Fruit fly (Drosophila melanogaster): ENCODE measurements around the gene rgn.

Gene rgn

DNA sequence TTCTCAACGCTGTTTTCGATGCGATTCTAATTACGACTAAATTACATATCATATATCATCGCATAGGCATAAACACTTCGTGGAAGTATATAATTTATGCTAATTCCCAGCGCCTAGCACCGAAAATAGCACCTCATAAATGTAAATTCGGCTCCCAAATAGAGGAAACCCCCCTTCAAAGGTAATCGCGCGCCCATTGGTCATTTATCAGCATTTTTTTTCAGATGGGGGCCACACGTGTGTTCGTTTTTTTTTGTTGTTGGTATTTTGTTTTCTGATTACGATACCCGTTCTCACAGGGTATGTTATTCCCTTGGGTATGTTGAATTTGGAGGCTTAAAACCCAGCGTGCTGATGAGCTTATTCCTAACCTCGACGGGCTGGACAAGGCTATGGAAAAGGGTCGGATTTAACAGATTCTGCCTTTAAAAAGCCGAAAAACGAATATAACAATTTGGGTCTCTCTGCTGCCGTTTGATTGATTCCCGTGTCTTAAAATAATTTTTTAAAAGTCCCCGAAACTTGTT, 34.7 kb downstream of the rgn start:
- TF ChIP-seq OdsH (GFP tag; optimal IDR thresholded peaks at IDR 0.05) (no peak), Eip78C (GFP tag) (no peak), eg (GFP tag; IDR thresholded peaks at IDR 0.05) (no peak), salr (GFP tag; optimal IDR thresholded peaks at IDR 0.05) (no peak), Smox (GFP tag; optimal IDR thresholded peaks at IDR 0.05) (no peak), CG34406 (GFP tag; optimal IDR thresholded peaks at IDR 0.05) (no peak), CG11294 (GFP tag; IDR thresholded peaks at IDR 0.05) (no peak), CG8119 (GFP tag; IDR thresholded peaks at IDR 0.05) (no peak), Hr38 (GFP tag; optimal IDR thresholded peaks at IDR 0.05) (no peak), svp (GFP tag) (no peak), dsx (GFP tag; optimal IDR thresholded peaks at IDR 0.05; ENCODE audit: poor library complexity, severe bottlenecking) (no peak), CG1621 (tag; optimal IDR thresholded peaks at IDR 0.05) (no peak), CG6276 (GFP tag; optimal IDR thresholded peaks at IDR 0.05) (no peak), cyc (GFP tag; optimal IDR thresholded peaks at IDR 0.05) (no peak), ss (GFP tag; optimal IDR thresholded peaks at IDR 0.05) (no peak), Sox102F (GFP tag; optimal IDR thresholded peaks at IDR 0.05) (no peak), CG8319 (GFP tag; optimal IDR thresholded peaks at IDR 0.05) (no peak), net (GFP tag; optimal IDR thresholded peaks at IDR 0.05) (no peak), CG6792 (GFP tag; optimal IDR thresholded peaks at IDR 0.05) (no peak), CG3919 (GFP tag; optimal IDR thresholded peaks at IDR 0.05) (no peak)

DNA sequence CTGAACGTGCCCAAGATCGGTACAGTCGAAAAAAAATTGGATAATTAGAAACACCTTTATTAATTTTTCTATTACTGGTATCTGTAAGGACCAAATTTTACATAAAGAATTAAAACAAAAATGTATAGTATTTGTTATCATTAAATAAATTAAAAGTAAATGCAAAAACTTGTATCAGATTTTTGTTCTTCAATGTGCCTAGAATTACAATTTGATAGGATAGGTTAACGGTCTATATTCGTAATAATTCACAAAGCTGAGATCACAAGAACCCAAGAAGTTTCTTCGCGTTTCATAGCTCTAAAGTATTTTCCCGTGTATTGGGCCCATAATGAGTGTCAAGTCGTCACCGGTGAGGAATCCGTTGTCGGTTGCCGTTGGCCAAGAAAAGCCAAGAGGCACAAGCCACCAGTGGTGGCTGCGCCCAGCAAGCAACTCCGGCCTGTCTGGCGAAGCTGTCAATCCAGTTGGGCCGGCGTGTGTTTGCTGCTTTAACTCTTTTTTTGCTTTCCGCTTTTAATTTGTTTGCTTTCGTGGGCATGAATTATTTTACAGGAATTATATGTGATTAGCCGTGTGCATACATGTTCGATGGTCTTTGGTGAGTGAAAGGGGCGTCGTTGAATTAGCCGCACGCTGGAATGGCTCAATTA, 35.7 kb downstream of the rgn start:
- TF ChIP-seq CG3032 (tag; optimal IDR thresholded peaks at IDR 0.05), result no peak
- no peak for TF ChIP-seq Blimp-1 (GFP tag; optimal IDR thresholded peaks at IDR 0.05)
- peak; percentile 73 for TF ChIP-seq acj6 (GFP tag; optimal IDR thresholded peaks at IDR 0.05)
- no peak for TF ChIP-seq esn (GFP tag; optimal IDR thresholded peaks at IDR 0.05)
- peak; percentile 83 for TF ChIP-seq net (GFP tag; optimal IDR thresholded peaks at IDR 0.05)
- peak; percentile 24 for TF ChIP-seq Hr39 (GFP tag; optimal IDR thresholded peaks at IDR 0.05)
- peak; percentile 55 for TF ChIP-seq Sox102F (GFP tag; optimal IDR thresholded peaks at IDR 0.05)
- TF ChIP-seq svp (GFP tag), result peak; percentile 81
- TF ChIP-seq achi (GFP tag; optimal IDR thresholded peaks at IDR 0.05), result peak; percentile 72
- peak; percentile 70 for TF ChIP-seq Hr4 (GFP tag; optimal IDR thresholded peaks at IDR 0.05)
- peak; percentile 46; the same call in 2 of the 3 replicates for TF ChIP-seq CG6163 (GFP tag; IDR thresholded peaks at IDR 0.05)
- peak; percentile 72 for TF ChIP-seq CG11762 (GFP tag; optimal IDR thresholded peaks at IDR 0.05; ENCODE audit: insufficient read depth)
- TF ChIP-seq spab (GFP tag; optimal IDR thresholded peaks at IDR 0.05), result peak; percentile 68
- TF ChIP-seq cyc (GFP tag; optimal IDR thresholded peaks at IDR 0.05), result no peak
- TF ChIP-seq CG4318 (GFP tag; optimal IDR thresholded peaks at IDR 0.05), result peak; percentile 69
- no peak for TF ChIP-seq Sox14 (GFP tag; optimal IDR thresholded peaks at IDR 0.05)
- TF ChIP-seq CG6808 (GFP tag; optimal IDR thresholded peaks at IDR 0.05), result peak; percentile 76
- TF ChIP-seq Sox15 (GFP tag; optimal IDR thresholded peaks at IDR 0.05), result peak; percentile 49
- TF ChIP-seq CG8632 (GFP tag; optimal IDR thresholded peaks at IDR 0.05), result peak; percentile 77
- TF ChIP-seq CG1621 (tag; optimal IDR thresholded peaks at IDR 0.05), result peak; percentile 30
- TF ChIP-seq CG10631 (GFP tag; optimal IDR thresholded peaks at IDR 0.05), result peak; percentile 73
- peak; percentile 76 for TF ChIP-seq CG6276 (GFP tag; optimal IDR thresholded peaks at IDR 0.05)
- peak; percentile 10 for TF ChIP-seq CG16779 (tag; optimal IDR thresholded peaks at IDR 0.05)
- no peak for TF ChIP-seq CG6854 (GFP tag; optimal IDR thresholded peaks at IDR 0.05)
- TF ChIP-seq CG8319 (GFP tag; optimal IDR thresholded peaks at IDR 0.05), result peak; percentile 34
- TF ChIP-seq topi (GFP tag; optimal IDR thresholded peaks at IDR 0.05), result peak; percentile 70
- TF ChIP-seq CG34406 (GFP tag; optimal IDR thresholded peaks at IDR 0.05), result peak; percentile 80
- peak; percentile 72 for TF ChIP-seq CG10669 (GFP tag; optimal IDR thresholded peaks at IDR 0.05)
- peak; percentile 45 for TF ChIP-seq CG11902 (GFP tag; optimal IDR thresholded peaks at IDR 0.05)
- peak; percentile 86 for TF ChIP-seq CG32006 (GFP tag; optimal IDR thresholded peaks at IDR 0.05)
- peak; percentile 86 for TF ChIP-seq CG3919 (GFP tag; optimal IDR thresholded peaks at IDR 0.05)
- peak; percentile 92 for TF ChIP-seq Eip78C (GFP tag)
- peak; percentile 70 for TF ChIP-seq CG15336 (GFP tag; IDR thresholded peaks at IDR 0.05)
- TF ChIP-seq CG11294 (GFP tag; IDR thresholded peaks at IDR 0.05), result no peak; the same call in 1 of the 2 replicates
- TF ChIP-seq OdsH (GFP tag; optimal IDR thresholded peaks at IDR 0.05), result peak; percentile 83
- TF ChIP-seq Ets96B (tag; optimal IDR thresholded peaks at IDR 0.05), result peak; percentile 74
- peak; percentile 65 for TF ChIP-seq dsx (GFP tag; optimal IDR thresholded peaks at IDR 0.05; ENCODE audit: poor library complexity, severe bottlenecking)
- TF ChIP-seq fkh (GFP tag; optimal IDR thresholded peaks at IDR 0.05), result peak; percentile 13
- peak; percentile 51 for TF ChIP-seq lz (GFP tag; optimal IDR thresholded peaks at IDR 0.05)
- TF ChIP-seq CG8119 (GFP tag; IDR thresholded peaks at IDR 0.05), result peak; percentile 76

All from whole organism, prepupa.